Worm (Caenorhabditis elegans) whole organism, young adult: Measurements from ENCODE around the gene F59A6.3.

Experiments used
- dpff-1 ChIP-seq: sonication (generic microtip); optimal IDR thresholded peaks from 2 replicates; lab custom pipeline; 2017; ENCODE audit warnings: mild to moderate bottlenecking, missing genetic modification characterization, missing compliant biosample characterization
- lin-26 ChIP-seq: fragments of 200-800 bp; sonication (Bioruptor generic); IDR thresholded peaks from 2 replicates; pipeline ENCODE4 v1.3.6; 2022; ENCODE audit warnings: missing genetic modification reagents, missing genetic modification characterization, missing compliant biosample characterization
- lsl-1 ChIP-seq: fragments of 200-800 bp; sonication (Bioruptor generic); optimal IDR thresholded peaks from 2 replicates; lab custom pipeline; 2018; ENCODE audit warnings: mild to moderate bottlenecking, missing genetic modification characterization, moderate library complexity, missing compliant biosample characterization
- pha-4 ChIP-seq: fragments of 150-350 bp; sonication (generic microtip); optimal IDR thresholded peaks from 2 replicates; lab custom pipeline; 2014; ENCODE audit warnings: missing biosample characterization, missing genetic modification reagents, missing genetic modification characterization
- sea-2 ChIP-seq: fragments of 200-800 bp; sonication (Bioruptor generic); IDR thresholded peaks from 2 replicates; pipeline ENCODE4 v1.3.6; 2022; ENCODE audit warnings: missing genetic modification characterization, missing compliant biosample characterization
- tlf-1 ChIP-seq: fragments of 200-800 bp; sonication (Bioruptor generic); optimal IDR thresholded peaks from 2 replicates; lab custom pipeline; 2018; ENCODE audit warnings: mild to moderate bottlenecking, missing genetic modification characterization, missing compliant biosample characterization
- unc-130 ChIP-seq: sonication (generic microtip); optimal IDR thresholded peaks from 2 replicates; lab custom pipeline; 2016; ENCODE audit warnings: missing genetic modification reagents, missing genetic modification characterization, missing compliant biosample characterization

ce11 chrII:5020513-5021081 lies 12.5 kb downstream of the F59A6.3 start:
- TF ChIP-seq tlf-1 (GFP tag; lab: Kevin White, UChicago): no peak
- no peak for TF ChIP-seq dpff-1
- TF ChIP-seq pha-4 (tag; lab: Kevin White, UChicago): no peak
- TF ChIP-seq lin-26 (GFP tag; lab: Robert Waterston, UW): no peak
- no peak for TF ChIP-seq lsl-1
- TF ChIP-seq unc-130: no peak
- TF ChIP-seq sea-2: no peak
